Fruit fly (Drosophila melanogaster) S2 (cell line): ENCODE results near the gene rt.
"Not testable (repeated sequence)": the region's sequence is repeated elsewhere in the genome, so short reads cannot be mapped to it uniquely, and the experiment has no call there.

ENCODE experiments used
- CG8478 ChIP-seq: fragments of >200 bp; optimal IDR thresholded peaks from 2 replicates; lab custom pipeline; 2018
- CTCF ChIP-seq, 2 experiments: fragments of >200 bp; optimal IDR thresholded peaks; 2 replicates each; lab custom pipeline; 2018

rt gene

dm6 chr3L:11580919-11581318, 6.7 kb downstream of the rt start, which contains the start of gene CG43391:
TSS of gene CG43391 (minus strand) at chr3L:11581019.
- no peak for TF ChIP-seq CG8478 (lab: Kevin White, UChicago)
- no peak for TF ChIP-seq CTCF (optimal IDR thresholded peaks at IDR 0.05; lab: Kevin White, UChicago)

dm6 chr3L:11579919-11580318, 7.7 kb downstream of the rt start, which contains the start of gene CG43390:
TSS of gene CG43390 (minus strand) at chr3L:11579950.
- TF ChIP-seq CTCF (optimal IDR thresholded peaks at IDR 0.05; lab: Kevin White, UChicago) (no peak), CG8478 (lab: Kevin White, UChicago) (no peak)

- TF ChIP-seq CTCF (optimal IDR thresholded peaks at IDR 0.05; lab: Kevin White, UChicago) (no peak), CG8478 (lab: Kevin White, UChicago) (no peak)
These were observed 8.7 kb downstream of the rt start for dm6 chr3L:11578847-11579246.

dm6 chr3L:11578211-11578673, 9.3 kb downstream of the rt start, which contains the start of gene CG33270:
TSS of gene CG33270 (minus strand) at chr3L:11578623.
- TF ChIP-seq CG8478 (lab: Kevin White, UChicago) = no peak
- no peak for TF ChIP-seq CTCF (optimal IDR thresholded peaks at IDR 0.05; lab: Kevin White, UChicago)

- no peak for TF ChIP-seq CTCF (optimal IDR thresholded peaks at IDR 0.05; lab: Kevin White, UChicago)
- TF ChIP-seq CG8478 (lab: Kevin White, UChicago) = no peak
These were observed 10.2 kb downstream of the rt start, which contains the start of gene CG33271 for dm6 chr3L:11577395-11577794. TSS of gene CG33271 (minus strand) at chr3L:11577495.

dm6 chr3L:11576944-11577343, 10.6 kb downstream of the rt start, which contains the start of gene CG33489:
TSS of gene CG33489 (minus strand) at chr3L:11577044.
- not testable (repeated sequence) for TF ChIP-seq CTCF (optimal IDR thresholded peaks at IDR 0.05; lab: Kevin White, UChicago); CG8478 (lab: Kevin White, UChicago)

dm6 chr3L:11574563-11574962, 13.0 kb downstream of the rt start, which contains the start of gene CG33490:
TSS of gene CG33490 (minus strand) at chr3L:11574663.
- no peak for TF ChIP-seq CG8478 (lab: Kevin White, UChicago)
- TF ChIP-seq CTCF (optimal IDR thresholded peaks at IDR 0.05; lab: Kevin White, UChicago) = no peak

- TF ChIP-seq CTCF (optimal IDR thresholded peaks at IDR 0.05; lab: Kevin White, UChicago) (no peak), CG8478 (lab: Kevin White, UChicago) (no peak)
These were observed 23.5 kb downstream of the rt start, which contains the start of the genes CG46412 and CG33267 for dm6 chr3L:11563972-11564533. TSS of gene CG46412 (minus strand) at chr3L:11564072. TSS of gene CG33267 (plus strand) at chr3L:11564483.

- TF ChIP-seq CG8478 (lab: Kevin White, UChicago) = no peak
- TF ChIP-seq CTCF (optimal IDR thresholded peaks at IDR 0.05; lab: Kevin White, UChicago) = peak in 1 of 2 experiments; percentile 36
These were observed 25.4 kb downstream of the rt start, which contains the start of the genes CG7394 and Mob2 for dm6 chr3L:11561946-11562760. TSS of gene CG7394 (plus strand) at chr3L:11561996. TSS of gene Mob2 (minus strand) at chr3L:11562233.

dm6 chr3L:11560885-11561284, 26.7 kb downstream of the rt start:
- TF ChIP-seq CTCF (optimal IDR thresholded peaks at IDR 0.05; lab: Kevin White, UChicago) (no peak), CG8478 (lab: Kevin White, UChicago) (no peak)

dm6 chr3L:11557209-11557608, 30.4 kb downstream of the rt start:
- TF ChIP-seq CTCF (optimal IDR thresholded peaks at IDR 0.05; lab: Kevin White, UChicago) (no peak), CG8478 (lab: Kevin White, UChicago) (no peak)

- no peak for TF ChIP-seq CTCF (optimal IDR thresholded peaks at IDR 0.05; lab: Kevin White, UChicago)
- TF ChIP-seq CG8478 (lab: Kevin White, UChicago) = no peak
These were observed 30.9 kb downstream of the rt start for dm6 chr3L:11556637-11557036.

dm6 chr3L:11555662-11556460, 31.7 kb downstream of the rt start:
- TF ChIP-seq CTCF (optimal IDR thresholded peaks at IDR 0.05; lab: Kevin White, UChicago) (no peak), CG8478 (lab: Kevin White, UChicago) (no peak)

dm6 chr3L:11554796-11555195, 32.8 kb downstream of the rt start:
- TF ChIP-seq CG8478 (lab: Kevin White, UChicago) (no peak), CTCF (optimal IDR thresholded peaks at IDR 0.05; lab: Kevin White, UChicago) (peak in 1 of 2 experiments; percentile 15)
